Fruit fly (Drosophila melanogaster) whole organism, pupa: Measurements from ENCODE around the gene CG3061.

ENCODE experiments used
- CG10348 ChIP-seq: fragments of 200-800 bp; sonication (Bioruptor generic); IDR thresholded peaks from 2 replicates; pipeline ENCODE4 v1.3.6; 2022; ENCODE audit warnings: missing biosample characterization, missing genetic modification characterization
- CG12605 ChIP-seq: fragments of 200-800 bp; sonication (Bioruptor generic); IDR thresholded peaks from 2 replicates; pipeline ENCODE4 v1.3.6; 2022; ENCODE audit warnings: missing biosample characterization, missing genetic modification characterization
- CG13204 ChIP-seq: fragments of 200-800 bp; sonication (Bioruptor generic); optimal IDR thresholded peaks from 2 replicates; lab custom pipeline; 2018; ENCODE audit warnings: missing biosample characterization, mild to moderate bottlenecking, missing genetic modification characterization, moderate library complexity
- CG14655 ChIP-seq: fragments of 200-800 bp; sonication (Bioruptor generic); optimal IDR thresholded peaks from 3 replicates; lab custom pipeline; 2017; ENCODE audit warnings: mild to moderate bottlenecking, missing biosample characterization, missing genetic modification reagents, missing genetic modification characterization
- CG15710 ChIP-seq: fragments of 200-800 bp; sonication (Bioruptor generic); optimal IDR thresholded peaks from 2 replicates; lab custom pipeline; 2018; ENCODE audit warnings: missing biosample characterization, mild to moderate bottlenecking, missing genetic modification characterization, moderate library complexity
- CG17806 ChIP-seq: fragments of 200-800 bp; sonication (Bioruptor generic); optimal IDR thresholded peaks from 2 replicates; lab custom pipeline; 2018; ENCODE audit warnings: missing biosample characterization, mild to moderate bottlenecking, missing genetic modification characterization, moderate library complexity
- CG32121 ChIP-seq: fragments of 200-800 bp; sonication (Bioruptor generic); IDR thresholded peaks from 2 replicates; pipeline ENCODE4 v1.3.6; 2022; ENCODE audit warnings: missing biosample characterization, missing genetic modification characterization
- CG34367 ChIP-seq: fragments of 200-800 bp; sonication (Bioruptor generic); optimal IDR thresholded peaks from 2 replicates; lab custom pipeline; 2018; ENCODE audit warnings: missing biosample characterization, mild to moderate bottlenecking, missing genetic modification characterization
- CG4496 ChIP-seq: fragments of 200-800 bp; sonication (Bioruptor generic); IDR thresholded peaks from 3 replicates; pipeline ENCODE4 v1.3.6; 2022; ENCODE audit warnings: missing biosample characterization, missing genetic modification characterization
- CG8159 ChIP-seq: fragments of 200-800 bp; sonication (Bioruptor generic); optimal IDR thresholded peaks from 3 replicates; lab custom pipeline; 2018; ENCODE audit warnings: missing biosample characterization, mild to moderate bottlenecking, missing genetic modification characterization, moderate library complexity
- CG8301 ChIP-seq: fragments of 200-800 bp; sonication (Bioruptor generic); optimal IDR thresholded peaks from 2 replicates; lab custom pipeline; 2018; ENCODE audit warnings: missing biosample characterization, mild to moderate bottlenecking, missing genetic modification characterization
- CG9948 ChIP-seq: fragments of 200-800 bp; sonication (Bioruptor generic); optimal IDR thresholded peaks from 2 replicates; lab custom pipeline; 2018; ENCODE audit warnings: missing biosample characterization, mild to moderate bottlenecking, missing genetic modification characterization, moderate library complexity
- D1 ChIP-seq: fragments of 200-800 bp; sonication (Bioruptor generic); optimal IDR thresholded peaks from 2 replicates; lab custom pipeline; 2018; ENCODE audit warnings: missing biosample characterization, mild to moderate bottlenecking, missing genetic modification characterization, moderate library complexity
- EcR ChIP-seq: fragments of 200-800 bp; sonication (Bioruptor generic); optimal IDR thresholded peaks from 3 replicates; lab custom pipeline; 2019; ENCODE audit warnings: missing biosample characterization, missing genetic modification characterization, mild to moderate bottlenecking, moderate library complexity, missing genetic modification reagents
- Ets98B ChIP-seq: fragments of 200-800 bp; sonication (Bioruptor generic); IDR thresholded peaks from 2 replicates; pipeline ENCODE4 v1.3.6; 2022; ENCODE audit warnings: missing biosample characterization, missing genetic modification characterization
- Pif1A ChIP-seq: fragments of 200-800 bp; sonication (Bioruptor generic); optimal IDR thresholded peaks from 3 replicates; lab custom pipeline; 2016; ENCODE audit warnings: missing biosample characterization, missing genetic modification characterization
- Pif1B ChIP-seq: fragments of 200-800 bp; sonication (Bioruptor generic); optimal IDR thresholded peaks from 3 replicates; lab custom pipeline; 2016; ENCODE audit warnings: missing biosample characterization, missing genetic modification characterization
- Snoo ChIP-seq: fragments of 200-800 bp; sonication (Bioruptor generic); optimal IDR thresholded peaks from 3 replicates; lab custom pipeline; 2017; ENCODE audit warnings: missing biosample characterization, mild to moderate bottlenecking, missing genetic modification characterization, inconsistent platforms
- fd96Ca ChIP-seq: fragments of 200-800 bp; sonication (Bioruptor generic); IDR thresholded peaks from 3 replicates; pipeline ENCODE4 v1.3.6; 2022; ENCODE audit warnings: missing biosample characterization, missing genetic modification characterization
- gl ChIP-seq: fragments of 200-800 bp; sonication (Bioruptor generic); optimal IDR thresholded peaks from 2 replicates; lab custom pipeline; 2018; ENCODE audit warnings: missing biosample characterization, mild to moderate bottlenecking, missing genetic modification characterization
- rn ChIP-seq: fragments of 200-800 bp; sonication (Bioruptor generic); IDR thresholded peaks from 2 replicates; pipeline ENCODE4 v1.3.6; 2022; ENCODE audit warnings: missing biosample characterization, missing genetic modification characterization

CG3061 gene

dm6 chr3R:14041647-14042046 is 9.5 kb downstream of the CG3061 start:
- TF ChIP-seq CG34367 (tag; lab: Kevin White, UChicago): no peak
- TF ChIP-seq Snoo (tag; lab: Kevin White, UChicago): no peak
- no peak for TF ChIP-seq CG17806
- TF ChIP-seq, all 21 proteins: peak for 0

dm6 chr3R:14044361-14044860 is 12.2 kb downstream of the CG3061 start:
- no peak for TF ChIP-seq CG15710 (tag; lab: Kevin White, UChicago)
- TF ChIP-seq rn (GFP tag; lab: Robert Waterston, UW): no peak

dm6 chr3R:14048702-14049142 is 16.6 kb downstream of the CG3061 start:
- TF ChIP-seq Ets98B (GFP tag; lab: Robert Waterston, UW) (no peak), CG8159 (peak; percentile 83), EcR (GFP tag; lab: Kevin White, UChicago) (peak; percentile 69), D1 (tag; lab: Kevin White, UChicago) (no peak), CG14655 (peak; percentile 64), CG4496 (GFP tag; lab: Robert Waterston, UW) (0 out of 3 replicates have a peak, but pooled peaks have one; percentile 44), CG15710 (tag; lab: Kevin White, UChicago) (peak; percentile 78), CG13204 (no peak), rn (GFP tag; lab: Robert Waterston, UW) (no peak), CG10348 (GFP tag; lab: Robert Waterston, UW) (no peak), Snoo (tag; lab: Kevin White, UChicago) (peak; percentile 65), CG12605 (GFP tag; lab: Robert Waterston, UW) (no peak), CG32121 (GFP tag; lab: Robert Waterston, UW) (no peak), gl (tag; lab: Kevin White, UChicago) (no peak), CG34367 (tag; lab: Kevin White, UChicago) (peak; percentile 59), CG8301 (tag; lab: Kevin White, UChicago) (peak; percentile 42), CG9948 (tag; lab: Kevin White, UChicago) (peak; percentile 72), Pif1B (GFP tag; lab: Kevin White, UChicago) (peak; percentile 13), fd96Ca (GFP tag; lab: Robert Waterston, UW) (no peak), CG17806 (peak; percentile 57), Pif1A (no peak)

dm6 chr3R:14050556-14051170 is 18.5 kb downstream of the CG3061 start:
- TF ChIP-seq CG4496 (GFP tag; lab: Robert Waterston, UW) (peak; percentile 32; the same call in 1 of the 3 replicates), CG13204 (no peak), CG12605 (GFP tag; lab: Robert Waterston, UW) (peak; percentile 75), CG8301 (tag; lab: Kevin White, UChicago) (no peak)

- TF ChIP-seq Snoo (tag; lab: Kevin White, UChicago) (no peak), CG4496 (GFP tag; lab: Robert Waterston, UW) (peak; percentile 56; the same call in 1 of the 3 replicates), EcR (GFP tag; lab: Kevin White, UChicago) (no peak), CG32121 (GFP tag; lab: Robert Waterston, UW) (0 out of 2 replicates have a peak, but pooled peaks have one; percentile 22), CG10348 (GFP tag; lab: Robert Waterston, UW) (no peak), fd96Ca (GFP tag; lab: Robert Waterston, UW) (no peak), CG13204 (peak; percentile 18), Ets98B (GFP tag; lab: Robert Waterston, UW) (no peak)
These were observed 19.3 kb downstream of the CG3061 start for dm6 chr3R:14051391-14051852.

dm6 chr3R:14052182-14053036 is 20.2 kb downstream of the CG3061 start:
- TF ChIP-seq CG14655 (peak; percentile 98), CG17806 (peak; percentile 57), CG9948 (tag; lab: Kevin White, UChicago) (peak; percentile 84), CG10348 (GFP tag; lab: Robert Waterston, UW) (peak; percentile 69), CG32121 (GFP tag; lab: Robert Waterston, UW) (peak; percentile 93), rn (GFP tag; lab: Robert Waterston, UW) (peak; percentile 56; the same call in 1 of the 2 replicates), gl (tag; lab: Kevin White, UChicago) (no peak), Pif1B (GFP tag; lab: Kevin White, UChicago) (peak; percentile 76), CG4496 (GFP tag; lab: Robert Waterston, UW) (peak; percentile 94), CG15710 (tag; lab: Kevin White, UChicago) (peak; percentile 21), CG13204 (no peak), CG8301 (tag; lab: Kevin White, UChicago) (peak; percentile 97), fd96Ca (GFP tag; lab: Robert Waterston, UW) (peak; percentile 84), CG34367 (tag; lab: Kevin White, UChicago) (peak; percentile 39), CG12605 (GFP tag; lab: Robert Waterston, UW) (peak; percentile 82; the same call in 1 of the 2 replicates), D1 (tag; lab: Kevin White, UChicago) (peak; percentile 9), Pif1A (peak; percentile 84), Ets98B (GFP tag; lab: Robert Waterston, UW) (peak; percentile 88), CG8159 (peak; percentile 45), EcR (GFP tag; lab: Kevin White, UChicago) (no peak), Snoo (tag; lab: Kevin White, UChicago) (no peak)
- TF ChIP-seq, all 21 proteins: peak for 17
